Worm (Caenorhabditis elegans) whole organism, L2 larva: Measurements from ENCODE around the gene stg-1.
"Not testable (repeated sequence)": the region's sequence is repeated elsewhere in the genome, so short reads cannot be mapped to it uniquely, and the experiment has no call there.

Source experiments
- C34F6.9 ChIP-seq: fragments of 150-350 bp; optimal IDR thresholded peaks from 2 replicates; lab custom pipeline; 2014; ENCODE audit warnings: missing biosample characterization, missing genetic modification characterization
- F13H6.1 ChIP-seq: sonication (generic microtip); optimal IDR thresholded peaks from 2 replicates; lab custom pipeline; 2016; ENCODE audit warnings: missing genetic modification characterization, missing compliant biosample characterization
- alr-1 ChIP-seq: fragments of 150-350 bp; optimal IDR thresholded peaks from 2 replicates; lab custom pipeline; 2014; ENCODE audit warnings: missing biosample characterization, missing genetic modification characterization
- ama-1 ChIP-seq: fragments of 150-350 bp; optimal IDR thresholded peaks from 2 replicates; lab custom pipeline; 2018; ENCODE audit warnings: inconsistent platforms
- blmp-1 ChIP-seq: sonication (generic microtip); optimal IDR thresholded peaks from 2 replicates; lab custom pipeline; 2017; ENCODE audit warnings: missing genetic modification characterization, mild to moderate bottlenecking, missing compliant biosample characterization, antibody characterized with exemption, moderate library complexity; ENCODE audit not compliant: insufficient read depth
- ceh-16 ChIP-seq: fragments of 150-350 bp; optimal IDR thresholded peaks from 2 replicates; lab custom pipeline; 2014; ENCODE audit warnings: missing biosample characterization, missing genetic modification characterization
- ceh-82 ChIP-seq: fragments of 150-350 bp; optimal IDR thresholded peaks from 2 replicates; lab custom pipeline; 2014; ENCODE audit warnings: missing biosample characterization, missing genetic modification characterization
- crh-2 ChIP-seq: sonication (generic microtip); optimal IDR thresholded peaks from 2 replicates; lab custom pipeline; 2017; ENCODE audit warnings: missing biosample characterization, missing genetic modification characterization
- egl-27 ChIP-seq: sonication (generic microtip); optimal IDR thresholded peaks from 3 replicates; lab custom pipeline; 2017; ENCODE audit warnings: missing biosample characterization, missing genetic modification reagents, missing genetic modification characterization
- fos-1 ChIP-seq: fragments of 150-350 bp; optimal IDR thresholded peaks from 2 replicates; lab custom pipeline; 2014; ENCODE audit warnings: missing biosample characterization, missing genetic modification characterization
- gmeb-1 ChIP-seq: fragments of 150-350 bp; optimal IDR thresholded peaks from 2 replicates; lab custom pipeline; 2014; ENCODE audit warnings: missing biosample characterization, missing genetic modification characterization
- lin-11 ChIP-seq: fragments of 150-350 bp; sonication (generic microtip); optimal IDR thresholded peaks from 2 replicates; lab custom pipeline; 2014; ENCODE audit warnings: missing biosample characterization, missing genetic modification characterization, inconsistent platforms, mixed read lengths
- lin-13 ChIP-seq: fragments of 150-350 bp; optimal IDR thresholded peaks from 2 replicates; lab custom pipeline; 2014; ENCODE audit warnings: missing biosample characterization, missing genetic modification reagents, missing genetic modification characterization
- lsy-2 ChIP-seq, 2 experiments: fragments of 150-350 bp in 1 of 2; sonication (generic microtip) in 1 of 2; optimal IDR thresholded peaks; 2 replicates each; lab custom pipeline; 2014 to 2017; ENCODE audit warnings: missing biosample characterization in 2 of 2, missing genetic modification characterization in 2 of 2
- mab-5 ChIP-seq: fragments of 150-350 bp; optimal IDR thresholded peaks from 2 replicates; lab custom pipeline; 2014; ENCODE audit warnings: missing biosample characterization, missing genetic modification characterization
- mdl-1 ChIP-seq, 2 experiments: fragments of 150-350 bp in 1 of 2; sonication (generic microtip) in 1 of 2; optimal IDR thresholded peaks; 2 replicates each; lab custom pipeline; 2017; ENCODE audit warnings: missing biosample characterization in 2 of 2, missing genetic modification characterization in 2 of 2
- nhr-129 ChIP-seq: fragments of 150-350 bp; optimal IDR thresholded peaks from 2 replicates; lab custom pipeline; 2014; ENCODE audit warnings: missing biosample characterization, missing genetic modification characterization
- nhr-21 ChIP-seq: fragments of 150-350 bp; optimal IDR thresholded peaks from 2 replicates; lab custom pipeline; 2014; ENCODE audit warnings: missing biosample characterization, missing genetic modification characterization
- nhr-237 ChIP-seq: fragments of 150-350 bp; optimal IDR thresholded peaks from 2 replicates; lab custom pipeline; 2014; ENCODE audit warnings: missing biosample characterization, missing genetic modification characterization
- nhr-25 ChIP-seq: fragments of 150-350 bp; sonication (generic microtip); optimal IDR thresholded peaks from 3 replicates; lab custom pipeline; 2014; ENCODE audit warnings: missing biosample characterization, missing genetic modification characterization
- nhr-6 ChIP-seq: fragments of 150-350 bp; optimal IDR thresholded peaks from 2 replicates; lab custom pipeline; 2014; ENCODE audit warnings: missing biosample characterization, missing genetic modification characterization
- nhr-77 ChIP-seq: fragments of 150-350 bp; optimal IDR thresholded peaks from 2 replicates; lab custom pipeline; 2014; ENCODE audit warnings: missing biosample characterization, missing genetic modification characterization
- sem-4 ChIP-seq: fragments of 150-350 bp; optimal IDR thresholded peaks from 2 replicates; lab custom pipeline; 2014; ENCODE audit warnings: missing biosample characterization, missing genetic modification reagents, missing genetic modification characterization
- skn-1 ChIP-seq: sonication (generic microtip); optimal IDR thresholded peaks from 2 replicates; lab custom pipeline; 2017; ENCODE audit warnings: missing biosample characterization, missing genetic modification characterization
- sma-3 ChIP-seq: sonication (generic microtip); optimal IDR thresholded peaks from 2 replicates; lab custom pipeline; 2016; ENCODE audit warnings: missing genetic modification reagents, missing genetic modification characterization, missing compliant biosample characterization
- sma-9 ChIP-seq, 2 experiments: fragments of 150-350 bp in 1 of 2; sonication (generic microtip) in 1 of 2; optimal IDR thresholded peaks; 2 replicates each; lab custom pipeline; 2014 to 2016; ENCODE audit warnings: missing genetic modification characterization in 2 of 2, mild to moderate bottlenecking in 1 of 2, missing biosample characterization in 1 of 2, missing compliant biosample characterization in 1 of 2, missing genetic modification reagents in 1 of 2, moderate library complexity in 1 of 2
- unc-55 ChIP-seq: fragments of 150-350 bp; sonication (generic microtip); optimal IDR thresholded peaks from 3 replicates; lab custom pipeline; 2014; ENCODE audit warnings: missing biosample characterization, missing genetic modification reagents, missing genetic modification characterization
- unc-62 ChIP-seq: fragments of 150-350 bp; optimal IDR thresholded peaks from 2 replicates; lab custom pipeline; 2014; ENCODE audit warnings: missing biosample characterization, missing genetic modification reagents, missing genetic modification characterization
- zag-1 ChIP-seq: fragments of 150-350 bp; optimal IDR thresholded peaks from 2 replicates; lab custom pipeline; 2014; ENCODE audit warnings: missing biosample characterization, missing genetic modification characterization
- ztf-4 ChIP-seq: fragments of 150-350 bp; optimal IDR thresholded peaks from 2 replicates; lab custom pipeline; 2014; ENCODE audit warnings: missing biosample characterization, missing genetic modification characterization

The stg-1 gene

DNA sequence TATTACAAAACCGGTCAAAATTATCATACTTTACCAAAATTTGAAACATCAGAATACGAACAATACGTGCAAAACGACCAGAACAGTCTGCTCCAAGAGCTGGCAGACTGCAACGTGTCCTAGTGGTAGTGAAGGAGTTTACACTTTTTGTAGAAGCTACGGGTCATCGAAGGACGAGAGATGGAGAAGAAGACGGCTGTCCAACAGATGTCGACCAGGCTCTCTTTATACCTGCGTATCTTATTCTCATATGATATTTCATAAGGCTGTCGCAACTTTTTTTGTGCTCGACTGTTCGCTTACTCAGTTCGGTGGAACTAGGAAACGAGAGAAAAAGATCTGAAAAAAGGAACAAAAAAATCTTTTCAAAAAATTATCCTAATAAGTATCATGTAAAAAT lies 20.7 kb downstream of the stg-1 start, which contains the start of gene let-268:
Gene let-268, minus strand, starts transcription at position 182 of the 400 bp plus-strand sequence.
- TF ChIP-seq mdl-1 (tag; optimal IDR thresholded peaks at IDR 0.05; lab: Kevin White, UChicago), result no peak
- no peak for TF ChIP-seq nhr-77 (tag; lab: Kevin White, UChicago)
- no peak for TF ChIP-seq ama-1 (lab: Kevin White, UChicago)

DNA sequence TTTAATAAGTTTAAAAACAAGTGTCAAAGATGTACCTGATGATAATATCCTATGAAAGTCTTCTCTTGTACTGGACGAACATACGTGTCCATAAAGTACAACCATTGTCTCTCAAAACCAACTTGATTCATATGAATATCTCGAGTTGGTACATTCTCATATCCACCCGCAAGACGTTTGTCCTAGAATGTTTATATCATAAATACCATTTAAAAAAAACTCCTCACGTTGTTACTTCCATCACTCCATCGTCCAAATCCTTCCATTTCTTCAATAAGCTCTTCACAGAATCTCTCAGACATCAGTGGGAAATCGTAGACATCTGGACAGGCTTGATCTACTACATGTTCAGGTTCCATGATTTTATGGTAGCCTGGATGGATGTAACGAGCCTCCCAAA lies 25.0 kb downstream of the stg-1 start:
- TF ChIP-seq sma-3 (GFP tag; lab: Kevin White, UChicago) (no peak), alr-1 (tag; lab: Kevin White, UChicago) (no peak), skn-1 (tag; lab: Kevin White, UChicago) (no peak), unc-62 (GFP tag; lab: Kevin White, UChicago) (no peak), nhr-21 (no peak)

DNA sequence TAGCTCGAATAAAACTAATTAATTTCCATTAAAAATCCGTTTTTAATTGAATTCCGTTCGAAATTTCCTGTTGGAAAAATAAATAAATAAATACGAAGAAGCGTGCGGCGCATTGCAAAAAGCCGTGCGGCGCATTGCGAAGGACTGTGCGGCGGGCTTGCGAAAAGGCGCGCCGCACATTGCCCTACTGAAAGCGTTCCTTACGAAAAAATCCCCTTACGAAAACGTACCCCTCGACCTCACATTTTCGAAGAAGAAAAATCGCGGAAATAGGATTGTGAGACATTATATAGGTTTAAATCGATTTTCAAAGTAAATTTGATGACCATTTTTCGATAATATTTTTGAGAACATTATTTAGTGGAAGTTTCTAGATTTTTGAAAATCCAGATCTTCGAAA lies 25.7 kb downstream of the stg-1 start:
- TF ChIP-seq lsy-2 (tag; optimal IDR thresholded peaks at IDR 0.05; lab: Kevin White, UChicago), result peak in 1 of 2 experiments; percentile 27

DNA sequence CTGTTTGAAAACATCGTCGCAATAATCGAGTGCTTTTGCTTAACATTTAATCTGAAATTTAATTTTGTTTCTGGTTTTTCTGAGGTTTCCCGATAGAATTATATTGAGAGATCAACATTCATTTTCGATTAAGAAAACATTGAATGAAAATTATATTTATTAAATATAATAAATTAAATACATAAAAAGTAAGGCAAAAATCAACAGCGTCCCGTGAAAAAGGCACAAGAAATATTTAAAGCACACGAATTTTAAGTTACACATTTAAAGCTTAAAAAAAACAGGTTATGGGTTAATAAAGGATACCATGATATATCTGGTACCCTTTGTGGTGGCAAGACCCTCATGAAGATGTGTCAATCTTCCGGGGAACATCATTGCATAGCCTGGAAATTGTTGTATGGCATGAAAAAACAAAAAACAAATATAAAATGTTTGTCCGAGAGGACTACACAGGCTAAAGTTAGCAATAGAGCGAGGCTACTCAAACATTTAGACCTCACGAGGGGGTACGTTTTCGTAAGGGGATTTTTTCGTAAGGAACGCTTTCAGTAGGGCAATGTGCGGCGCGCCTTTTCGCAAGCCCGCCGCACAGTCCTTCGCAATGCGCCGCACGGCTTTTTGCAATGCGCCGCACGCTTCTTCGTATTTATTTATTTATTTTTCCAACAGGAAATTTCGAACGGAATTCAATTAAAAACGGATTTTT lies 27.1 kb downstream of the stg-1 start, which contains the start of gene mtcu-2:
Gene mtcu-2, minus strand, starts transcription at position 51 of the 709 bp plus-strand sequence.
- TF ChIP-seq sma-9 (GFP tag; optimal IDR thresholded peaks at IDR 0.05; lab: Kevin White, UChicago) (peak; percentile 89), mab-5 (tag; lab: Kevin White, UChicago) (peak; percentile 48), zag-1 (peak; percentile 43), unc-55 (GFP tag; lab: Kevin White, UChicago) (peak; percentile 85), sem-4 (tag; lab: Kevin White, UChicago) (peak; percentile 9), egl-27 (peak; percentile 79), sma-3 (GFP tag; lab: Kevin White, UChicago) (peak; percentile 91), fos-1 (tag; lab: Kevin White, UChicago) (peak; percentile 42), ztf-4 (tag; lab: Kevin White, UChicago) (peak; percentile 46), crh-2 (tag; lab: Kevin White, UChicago) (peak; percentile 64), F13H6.1 (tag; lab: Kevin White, UChicago) (peak; percentile 90), mdl-1 (tag; optimal IDR thresholded peaks at IDR 0.05; lab: Kevin White, UChicago) (peak in 1 of 2 experiments; percentile 25), lsy-2 (tag; optimal IDR thresholded peaks at IDR 0.05; lab: Kevin White, UChicago) (peak; percentile 63 to 85), lin-13 (GFP tag; lab: Kevin White, UChicago) (peak; percentile 75), gmeb-1 (tag; lab: Kevin White, UChicago) (peak; percentile 75), nhr-6 (tag; lab: Kevin White, UChicago) (peak; percentile 78), nhr-25 (tag; lab: Kevin White, UChicago) (peak; percentile 85), nhr-129 (tag; lab: Kevin White, UChicago) (peak; percentile 80), C34F6.9 (tag; lab: Kevin White, UChicago) (peak; percentile 74), nhr-21 (peak; percentile 71)
- TF ChIP-seq sma-9 (tag; optimal IDR thresholded peaks at IDR 0.05; lab: Kevin White, UChicago), result not testable (repeated sequence)
- TF ChIP-seq, all 48 proteins: peak for 20; not testable (repeated sequence) for 28

DNA sequence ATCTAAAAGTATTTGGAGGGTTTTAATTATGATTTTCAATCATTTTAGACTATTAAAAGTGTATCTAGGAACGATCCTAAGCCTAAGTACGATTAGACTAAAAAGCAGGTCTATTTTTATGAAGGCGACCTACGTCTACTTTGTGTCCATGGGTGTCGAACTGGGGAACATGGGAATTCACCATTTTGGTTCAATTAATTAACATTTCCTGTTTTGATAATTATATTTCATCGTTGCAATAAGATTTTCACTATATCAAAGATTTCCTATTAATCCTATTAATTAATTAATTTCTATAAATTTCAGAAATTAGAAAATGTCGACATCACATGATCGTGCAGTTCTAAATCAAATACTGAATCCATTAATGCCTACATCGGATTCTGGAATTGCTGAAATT lies 30.6 kb downstream of the stg-1 start, which contains the start of gene ttc-36:
Gene ttc-36, plus strand, starts transcription at position 301 of the 400 bp plus-strand sequence.
- TF ChIP-seq egl-27 (no peak), nhr-237 (tag; lab: Kevin White, UChicago) (no peak), ceh-82 (no peak), unc-62 (GFP tag; lab: Kevin White, UChicago) (no peak), lin-11 (tag; lab: Kevin White, UChicago) (no peak), mab-5 (tag; lab: Kevin White, UChicago) (no peak), blmp-1 (tag; lab: Kevin White, UChicago) (no peak)

DNA sequence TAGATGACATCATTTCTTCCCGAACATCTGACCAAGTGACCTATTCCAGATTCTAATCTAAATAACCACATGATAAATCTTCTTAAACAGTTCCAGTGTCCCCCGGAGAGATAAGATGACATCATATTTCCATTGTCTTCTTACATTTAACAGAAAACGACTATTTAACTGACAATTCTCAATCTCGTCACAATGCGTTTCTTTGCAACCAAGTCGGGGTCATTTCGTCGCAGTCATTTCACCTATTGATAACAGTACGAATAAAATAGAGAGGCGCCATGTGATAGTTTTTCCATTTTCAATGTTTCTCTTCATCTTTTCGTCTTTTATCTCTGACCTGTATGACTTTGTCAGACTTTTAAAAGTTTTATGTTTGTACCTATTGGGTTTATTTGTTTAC lies 31.4 kb downstream of the stg-1 start:
- TF ChIP-seq mab-5 (tag; lab: Kevin White, UChicago) (no peak), gmeb-1 (tag; lab: Kevin White, UChicago) (peak; percentile 37), ceh-82 (no peak), alr-1 (tag; lab: Kevin White, UChicago) (no peak), lin-13 (GFP tag; lab: Kevin White, UChicago) (no peak), nhr-25 (tag; lab: Kevin White, UChicago) (peak; percentile 54), ceh-16 (no peak), nhr-237 (tag; lab: Kevin White, UChicago) (no peak), fos-1 (tag; lab: Kevin White, UChicago) (peak; percentile 56), blmp-1 (tag; lab: Kevin White, UChicago) (peak; percentile 42), sma-9 (GFP tag; optimal IDR thresholded peaks at IDR 0.05; lab: Kevin White, UChicago) (peak; percentile 76), sma-9 (tag; optimal IDR thresholded peaks at IDR 0.05; lab: Kevin White, UChicago) (no peak), C34F6.9 (tag; lab: Kevin White, UChicago) (no peak), sma-3 (GFP tag; lab: Kevin White, UChicago) (peak; percentile 67), lsy-2 (tag; optimal IDR thresholded peaks at IDR 0.05; lab: Kevin White, UChicago) (peak in 1 of 2 experiments; percentile 60), F13H6.1 (tag; lab: Kevin White, UChicago) (peak; percentile 29), nhr-129 (tag; lab: Kevin White, UChicago) (peak; percentile 36), crh-2 (tag; lab: Kevin White, UChicago) (peak; percentile 52), unc-55 (GFP tag; lab: Kevin White, UChicago) (no peak), nhr-21 (peak; percentile 54)
